Worm (Caenorhabditis elegans): ENCODE measurements around the gene clec-83.
A peak's percentile ranks its signal among the peaks of the same experiment; 100 is the strongest.

The clec-83 gene

ce11 chrIV:2801004-2801403, 40.3 kb downstream of the clec-83 start (continued):
- TF ChIP-seq nhr-90 (tag; optimal IDR thresholded peaks at IDR 0.05) (peak; percentile 71), unc-130 (GFP tag; optimal IDR thresholded peaks at IDR 0.05) (no peak), pbrm-1 (GFP tag; IDR thresholded peaks at IDR 0.05) (0 out of 2 replicates have a peak, but pooled peaks have one; percentile 46), madf-8 (GFP tag; conservative IDR thresholded peaks at IDR 0.05) (no peak), somi-1 (GFP tag; optimal IDR thresholded peaks at IDR 0.05) (no peak), Y53F4B.3 (GFP tag; IDR thresholded peaks at IDR 0.05) (no peak), attf-3 (GFP tag; conservative IDR thresholded peaks at IDR 0.05) (no peak; the same call in 1 of the 2 replicates), ztf-26 (tag; optimal IDR thresholded peaks at IDR 0.05) (no peak), lsl-1 (GFP tag; optimal IDR thresholded peaks at IDR 0.05) (peak; percentile 32), egl-18 (GFP tag; IDR thresholded peaks at IDR 0.05) (no peak), tbx-9 (tag; optimal IDR thresholded peaks at IDR 0.05; ENCODE audit: borderline replicate concordance) (no peak), efl-1 (GFP tag; optimal IDR thresholded peaks at IDR 0.05) (no peak), zfh-2 (GFP tag; conservative IDR thresholded peaks at IDR 0.05) (no peak), D2030.7 (GFP tag; IDR thresholded peaks at IDR 0.05) (peak; percentile 77), nhr-120 (GFP tag; IDR thresholded peaks at IDR 0.05) (no peak), nfya-1 (tag; optimal IDR thresholded peaks at IDR 0.05; ENCODE audit: borderline replicate concordance, insufficient read depth) (no peak), ztf-18 (tag; optimal IDR thresholded peaks at IDR 0.05) (peak; percentile 69), nhr-80 (tag; optimal IDR thresholded peaks at IDR 0.05) (peak; percentile 23), let-607 (tag; optimal IDR thresholded peaks at IDR 0.05) (peak in 1 of 2 experiments; percentile 29), hmg-20 (GFP tag; IDR thresholded peaks at IDR 0.05) (no peak), rcor-1 (GFP tag; IDR thresholded peaks at IDR 0.05) (0 out of 2 replicates have a peak, but pooled peaks have one; percentile 46), snpc-4 (GFP tag; optimal IDR thresholded peaks at IDR 0.05) (peak; percentile 59), snpc-4 (tag; optimal IDR thresholded peaks at IDR 0.05) (peak in 3 of 4 experiments; percentile 15 to 56 (median 26)), tlf-1 (GFP tag; optimal IDR thresholded peaks at IDR 0.05) (no peak), ceh-100 (GFP tag; IDR thresholded peaks at IDR 0.05) (no peak), sea-2 (GFP tag; IDR thresholded peaks at IDR 0.05) (no peak), T26A5.8 (tag; optimal IDR thresholded peaks at IDR 0.05) (no peak), ama-1 (optimal IDR thresholded peaks at IDR 0.05) (no peak), ama-1 (GFP tag; optimal IDR thresholded peaks at IDR 0.05) (peak in 1 of 2 experiments; percentile 54), lir-1 (GFP tag; conservative IDR thresholded peaks at IDR 0.05) (no peak), F22D6.2 (tag; optimal IDR thresholded peaks at IDR 0.05) (no peak), egrh-3 (GFP tag; IDR thresholded peaks at IDR 0.05) (peak; percentile 26; the same call in 1 of the 2 replicates), ztf-25 (GFP tag; IDR thresholded peaks at IDR 0.05) (peak; percentile 76; the same call in 1 of the 2 replicates), ceh-40 (GFP tag; IDR thresholded peaks at IDR 0.05) (0 out of 2 replicates have a peak, but pooled peaks have one; percentile 57), snpc-1.3 (tag; optimal IDR thresholded peaks at IDR 0.05; ENCODE audit: insufficient read depth) (peak; percentile 62), cebp-2 (GFP tag; IDR thresholded peaks at IDR 0.05) (0 out of 2 replicates have a peak, but pooled peaks have one; percentile 49), F10E7.11 (tag; optimal IDR thresholded peaks at IDR 0.05) (no peak), B0336.3 (GFP tag; IDR thresholded peaks at IDR 0.05) (no peak), Y53G8AR.9 (GFP tag; conservative IDR thresholded peaks at IDR 0.05) (0 out of 2 replicates have a peak, but pooled peaks have one; percentile 19), sdz-38 (tag; optimal IDR thresholded peaks at IDR 0.05) (no peak), ztf-6 (GFP tag; IDR thresholded peaks at IDR 0.05) (no peak), hsf-1 (GFP tag; IDR thresholded peaks at IDR 0.05) (peak; percentile 71), mcd-1 (GFP tag; IDR thresholded peaks at IDR 0.05) (peak; percentile 49; the same call in 1 of the 2 replicates), snpc-1.1 (tag; optimal IDR thresholded peaks at IDR 0.05; ENCODE audit: insufficient read depth) (no peak), ztf-3 (GFP tag; optimal IDR thresholded peaks at IDR 0.05) (no peak), cebp-1 (GFP tag; IDR thresholded peaks at IDR 0.05) (no peak), cebp-1 (tag; optimal IDR thresholded peaks at IDR 0.05) (peak; percentile 43), bed-1 (GFP tag; IDR thresholded peaks at IDR 0.05) (no peak), F57A8.1 (GFP tag; optimal IDR thresholded peaks at IDR 0.05) (no peak)
